Worm (Caenorhabditis elegans) whole organism, late embryonic: Measurements from ENCODE around the gene K09F6.6.

Experiments used
- F13H6.1 ChIP-seq: sonication (generic microtip); optimal IDR thresholded peaks from 2 replicates; lab custom pipeline; 2016; ENCODE audit warnings: missing genetic modification characterization, missing compliant biosample characterization
- K02D7.2 ChIP-seq: sonication (generic microtip); optimal IDR thresholded peaks from 2 replicates; lab custom pipeline; 2017; ENCODE audit warnings: mild to moderate bottlenecking, missing genetic modification characterization, missing compliant biosample characterization
- K09A11.1 ChIP-seq: sonication (generic microtip); optimal IDR thresholded peaks from 2 replicates; lab custom pipeline; 2017; ENCODE audit warnings: antibody characterized with exemption, mild to moderate bottlenecking, missing genetic modification characterization, missing compliant biosample characterization; ENCODE audit not compliant: insufficient read depth
- T23F11.4 ChIP-seq: fragments of 200-800 bp; sonication (Bioruptor generic); optimal IDR thresholded peaks from 2 replicates; lab custom pipeline; 2018; ENCODE audit warnings: mild to moderate bottlenecking, missing genetic modification characterization, missing compliant biosample characterization
- Y22D7AL.16 ChIP-seq: sonication (generic microtip); optimal IDR thresholded peaks from 2 replicates; lab custom pipeline; 2016; ENCODE audit warnings: missing genetic modification characterization, missing compliant biosample characterization
- ceh-14 ChIP-seq: sonication (generic microtip); optimal IDR thresholded peaks from 2 replicates; lab custom pipeline; 2016; ENCODE audit warnings: missing genotype, missing genetic modification characterization, missing compliant biosample characterization
- ceh-18 ChIP-seq: sonication (generic microtip); optimal IDR thresholded peaks from 2 replicates; lab custom pipeline; 2016; ENCODE audit warnings: missing genetic modification characterization, missing compliant biosample characterization
- ceh-19 ChIP-seq: fragments of 200-800 bp; sonication (Bioruptor generic); optimal IDR thresholded peaks from 2 replicates; lab custom pipeline; 2018; ENCODE audit warnings: mild to moderate bottlenecking, missing genetic modification characterization, missing compliant biosample characterization
- ceh-2 ChIP-seq: sonication (generic microtip); optimal IDR thresholded peaks from 2 replicates; lab custom pipeline; 2016; ENCODE audit warnings: missing genotype, missing genetic modification characterization, missing compliant biosample characterization
- ceh-22 ChIP-seq: sonication (generic microtip); optimal IDR thresholded peaks from 2 replicates; lab custom pipeline; 2017; ENCODE audit warnings: missing biosample characterization, missing genetic modification characterization
- ceh-34 ChIP-seq: sonication (generic microtip); optimal IDR thresholded peaks from 2 replicates; lab custom pipeline; 2016; ENCODE audit warnings: mild to moderate bottlenecking, missing genetic modification characterization, missing compliant biosample characterization
- ceh-48 ChIP-seq: sonication (generic microtip); optimal IDR thresholded peaks from 2 replicates; lab custom pipeline; 2016; ENCODE audit warnings: missing genetic modification characterization, inconsistent platforms, missing compliant biosample characterization
- ceh-6 ChIP-seq: fragments of 200-800 bp; sonication (Bioruptor generic); optimal IDR thresholded peaks from 2 replicates; lab custom pipeline; 2018; ENCODE audit warnings: mild to moderate bottlenecking, missing genetic modification characterization, missing compliant biosample characterization
- ceh-9 ChIP-seq: sonication (generic microtip); optimal IDR thresholded peaks from 2 replicates; lab custom pipeline; 2016; ENCODE audit warnings: mild to moderate bottlenecking, missing genetic modification characterization, inconsistent platforms, missing compliant biosample characterization
- dmd-4 ChIP-seq: sonication (generic microtip); optimal IDR thresholded peaks from 2 replicates; lab custom pipeline; 2016; ENCODE audit warnings: borderline replicate concordance, missing genetic modification characterization, missing compliant biosample characterization
- elt-2 ChIP-seq: sonication (generic microtip); optimal IDR thresholded peaks from 2 replicates; lab custom pipeline; 2016; ENCODE audit warnings: missing genetic modification reagents, missing genetic modification characterization, missing compliant biosample characterization
- ets-4 ChIP-seq: sonication (generic microtip); optimal IDR thresholded peaks from 2 replicates; lab custom pipeline; 2016; ENCODE audit warnings: missing genetic modification characterization, missing compliant biosample characterization
- fkh-10 ChIP-seq: fragments of 150-350 bp; optimal IDR thresholded peaks from 2 replicates; lab custom pipeline; 2014; ENCODE audit warnings: missing biosample characterization, missing genetic modification reagents, missing genetic modification characterization
- gmeb-2 ChIP-seq: sonication (generic microtip); optimal IDR thresholded peaks from 2 replicates; lab custom pipeline; 2016; ENCODE audit warnings: missing genetic modification characterization, inconsistent platforms, missing compliant biosample characterization
- hlh-15 ChIP-seq: sonication (generic microtip); optimal IDR thresholded peaks from 2 replicates; lab custom pipeline; 2016; ENCODE audit warnings: missing genetic modification characterization, missing compliant biosample characterization
- hlh-30 ChIP-seq: sonication (generic microtip); optimal IDR thresholded peaks from 2 replicates; lab custom pipeline; 2017; ENCODE audit warnings: antibody characterized with exemption, missing genetic modification characterization, missing compliant biosample characterization; ENCODE audit not compliant: insufficient read depth
- hlh-6 ChIP-seq: sonication (generic microtip); optimal IDR thresholded peaks from 2 replicates; lab custom pipeline; 2016; ENCODE audit warnings: missing genotype, missing genetic modification characterization, missing compliant biosample characterization
- lin-11 ChIP-seq: fragments of 200-800 bp; sonication (Bioruptor generic); optimal IDR thresholded peaks from 2 replicates; lab custom pipeline; 2018; ENCODE audit warnings: mild to moderate bottlenecking, missing genetic modification characterization, missing compliant biosample characterization
- mec-3 ChIP-seq: sonication (generic microtip); optimal IDR thresholded peaks from 2 replicates; lab custom pipeline; 2016; ENCODE audit warnings: borderline replicate concordance, missing genetic modification characterization, missing compliant biosample characterization
- nfya-1 ChIP-seq: sonication (generic microtip); optimal IDR thresholded peaks from 2 replicates; lab custom pipeline; 2017; ENCODE audit warnings: missing genetic modification characterization, mild to moderate bottlenecking, missing compliant biosample characterization, antibody characterized with exemption, moderate library complexity
- npax-4 ChIP-seq: sonication (generic microtip); optimal IDR thresholded peaks from 2 replicates; lab custom pipeline; 2016; ENCODE audit warnings: missing genetic modification characterization, missing compliant biosample characterization
- odd-2 ChIP-seq: sonication (generic microtip); optimal IDR thresholded peaks from 2 replicates; lab custom pipeline; 2017; ENCODE audit warnings: antibody characterized with exemption, mild to moderate bottlenecking, missing genetic modification characterization, missing compliant biosample characterization
- pat-9 ChIP-seq: fragments of 200-800 bp; sonication (Bioruptor generic); optimal IDR thresholded peaks from 2 replicates; lab custom pipeline; 2018; ENCODE audit warnings: mild to moderate bottlenecking, missing genetic modification characterization, moderate library complexity, missing compliant biosample characterization
- pha-4 ChIP-seq: fragments of 150-350 bp; optimal IDR thresholded peaks from 2 replicates; lab custom pipeline; 2018; ENCODE audit warnings: missing biosample characterization, missing genetic modification reagents, missing genetic modification characterization
- pros-1 ChIP-seq: fragments of 150-350 bp; optimal IDR thresholded peaks from 2 replicates; lab custom pipeline; 2014; ENCODE audit warnings: missing biosample characterization, missing genetic modification reagents, missing genetic modification characterization
- sdc-2 ChIP-seq: sonication (generic microtip); optimal IDR thresholded peaks from 2 replicates; lab custom pipeline; 2016; ENCODE audit warnings: missing genotype, missing genetic modification characterization, missing compliant biosample characterization
- sox-2 ChIP-seq: fragments of 200-800 bp; sonication (Bioruptor generic); IDR thresholded peaks from 2 replicates; pipeline ENCODE4 v1.3.6; 2022; ENCODE audit warnings: missing genetic modification reagents, missing genetic modification characterization, missing compliant biosample characterization
- sox-4 ChIP-seq: sonication (generic microtip); optimal IDR thresholded peaks from 2 replicates; lab custom pipeline; 2017; ENCODE audit warnings: mild to moderate bottlenecking, missing genetic modification characterization, inconsistent platforms, missing compliant biosample characterization
- syd-9 ChIP-seq: sonication (generic microtip); optimal IDR thresholded peaks from 2 replicates; lab custom pipeline; 2016; ENCODE audit warnings: mild to moderate bottlenecking, missing genetic modification characterization, moderate library complexity, missing compliant biosample characterization
- tbx-7 ChIP-seq: sonication (generic microtip); optimal IDR thresholded peaks from 2 replicates; lab custom pipeline; 2016; ENCODE audit warnings: missing genotype, missing genetic modification characterization, missing compliant biosample characterization
- ttx-3 ChIP-seq: sonication (generic microtip); optimal IDR thresholded peaks from 2 replicates; lab custom pipeline; 2016; ENCODE audit warnings: missing genetic modification reagents, missing genetic modification characterization, missing compliant biosample characterization
- unc-3 ChIP-seq, 2 experiments: fragments of 200-800 bp in 1 of 2; sonication (Bioruptor generic) in 1 of 2; sonication (generic microtip) in 1 of 2; conservative IDR thresholded peaks in 1 of 2; optimal IDR thresholded peaks in 1 of 2; 2 replicates each; pipeline versions ENCODE4 v1.3.6 to Lab custom; 2016 to 2022; ENCODE audit warnings: missing compliant biosample characterization in 2 of 2, missing genetic modification characterization in 2 of 2, missing genetic modification reagents in 1 of 2
- unc-55 ChIP-seq: sonication (generic microtip); optimal IDR thresholded peaks from 2 replicates; lab custom pipeline; 2017; ENCODE audit warnings: missing biosample characterization, missing genetic modification reagents, missing genetic modification characterization
- ztf-16 ChIP-seq: sonication (generic microtip); optimal IDR thresholded peaks from 2 replicates; lab custom pipeline; 2017; ENCODE audit warnings: missing genetic modification characterization, missing compliant biosample characterization

The K09F6.6 gene

ce11 chrII:2312747-2313146, 33.6 kb upstream of the K09F6.6 start, which contains the start of the genes trim-21 and B0281.1:
Gene trim-21, minus strand, starts transcription at chrII:2312847.
Gene B0281.1, plus strand, starts transcription at chrII:2313067.
- TF ChIP-seq nfya-1 (tag; lab: Kevin White, UChicago) (no peak), gmeb-2 (no peak), unc-3 (GFP tag; conservative IDR thresholded peaks at IDR 0.05; lab: Robert Waterston, UW) (no peak), unc-3 (tag; optimal IDR thresholded peaks at IDR 0.05; lab: Kevin White, UChicago) (no peak), K02D7.2 (tag; lab: Kevin White, UChicago) (no peak)

DNA sequence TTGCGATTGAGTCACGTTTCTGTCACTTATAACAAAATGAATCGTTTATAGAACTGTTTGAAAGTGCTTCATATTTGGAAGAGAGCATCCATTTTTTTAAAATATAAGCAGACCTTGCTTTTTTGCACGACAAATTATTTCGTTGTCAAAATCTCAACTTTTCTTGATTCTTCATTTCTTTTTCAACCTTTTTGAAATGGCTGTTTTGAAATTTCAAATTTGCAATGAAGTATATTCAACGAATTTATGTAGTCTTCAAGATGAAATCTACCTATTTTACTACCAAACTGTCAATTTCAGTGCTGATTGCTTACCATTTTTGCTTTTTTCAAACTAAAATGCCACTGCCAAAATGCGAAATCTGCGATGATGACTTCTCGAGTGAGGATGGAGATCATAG, 27.6 kb upstream of the K09F6.6 start, which contains the start of gene B0281.3:
Gene B0281.3, plus strand, starts transcription at position 301 of the 400 bp plus-strand sequence.
- TF ChIP-seq ceh-6 (GFP tag; lab: Kevin White, UChicago) = no peak
- TF ChIP-seq F13H6.1 (tag; lab: Kevin White, UChicago) = no peak
- no peak for TF ChIP-seq K02D7.2 (tag; lab: Kevin White, UChicago)
- TF ChIP-seq syd-9 (tag; lab: Kevin White, UChicago) = no peak
- no peak for TF ChIP-seq unc-55 (GFP tag; lab: Kevin White, UChicago)
- TF ChIP-seq ztf-16 = no peak
- TF ChIP-seq npax-4 (tag; lab: Kevin White, UChicago) = no peak
- no peak for TF ChIP-seq ets-4
- no peak for TF ChIP-seq sox-2 (GFP tag; lab: Robert Waterston, UW)
- no peak for TF ChIP-seq pha-4 (tag; lab: Kevin White, UChicago)
- TF ChIP-seq hlh-15 (tag; lab: Kevin White, UChicago) = no peak
- TF ChIP-seq, all 69 proteins: peak for 0

DNA sequence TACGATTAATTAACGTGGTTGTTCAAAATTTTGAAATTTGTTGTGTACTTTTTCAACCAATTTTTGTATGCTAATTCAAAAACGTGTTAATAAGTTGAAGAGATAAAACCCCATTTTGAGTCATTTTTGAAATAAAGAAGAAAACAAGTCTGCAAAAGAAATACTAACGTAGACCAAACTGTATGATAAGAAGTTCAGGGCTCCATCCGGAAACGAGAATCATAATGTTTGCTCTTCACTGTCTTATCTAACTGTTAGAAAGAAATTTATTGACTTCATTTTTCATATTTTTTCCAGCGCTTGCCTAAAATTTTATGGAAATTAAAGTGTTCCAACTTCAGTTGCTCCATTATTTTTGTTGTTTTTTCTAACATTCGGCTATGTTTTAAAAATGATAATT, 26.4 kb upstream of the K09F6.6 start:
- no peak for TF ChIP-seq sdc-2 (tag; lab: Kevin White, UChicago)
- TF ChIP-seq fkh-10 (GFP tag; lab: Kevin White, UChicago) = no peak
- no peak for TF ChIP-seq ceh-48 (tag; lab: Kevin White, UChicago)
- no peak for TF ChIP-seq syd-9 (tag; lab: Kevin White, UChicago)
- no peak for TF ChIP-seq dmd-4 (tag; lab: Kevin White, UChicago)
- TF ChIP-seq elt-2 (tag; lab: Kevin White, UChicago) = no peak
- TF ChIP-seq ztf-16 = no peak
- no peak for TF ChIP-seq ceh-9 (tag; lab: Kevin White, UChicago)
- TF ChIP-seq nfya-1 (tag; lab: Kevin White, UChicago) = no peak
- TF ChIP-seq ceh-19 (GFP tag; lab: Kevin White, UChicago) = no peak
- no peak for TF ChIP-seq ceh-34
- no peak for TF ChIP-seq Y22D7AL.16 (tag; lab: Kevin White, UChicago)
- no peak for TF ChIP-seq hlh-30
- TF ChIP-seq lin-11 = no peak
- TF ChIP-seq ceh-18 = no peak
- TF ChIP-seq ceh-22 (tag; lab: Kevin White, UChicago) = no peak
- no peak for TF ChIP-seq pros-1 (tag; lab: Kevin White, UChicago)
- TF ChIP-seq, all 69 proteins: peak for 0

ce11 chrII:2304575-2304974, 25.5 kb upstream of the K09F6.6 start:
- TF ChIP-seq elt-2 (tag; lab: Kevin White, UChicago) (no peak), npax-4 (tag; lab: Kevin White, UChicago) (no peak), pat-9 (tag; lab: Kevin White, UChicago) (no peak), ceh-14 (tag; lab: Kevin White, UChicago) (no peak), K09A11.1 (tag; lab: Kevin White, UChicago) (no peak), tbx-7 (tag; lab: Kevin White, UChicago) (no peak)

ce11 chrII:2302330-2302729, 23.2 kb upstream of the K09F6.6 start, which contains the start of gene B0281.6:
Gene B0281.6, minus strand, starts transcription at chrII:2302430.
- TF ChIP-seq ttx-3 (tag; lab: Kevin White, UChicago) (no peak), ceh-14 (tag; lab: Kevin White, UChicago) (no peak), sox-4 (tag; lab: Kevin White, UChicago) (no peak), mec-3 (tag; lab: Kevin White, UChicago) (no peak), ceh-2 (no peak), ceh-19 (GFP tag; lab: Kevin White, UChicago) (no peak), dmd-4 (tag; lab: Kevin White, UChicago) (no peak), hlh-6 (tag; lab: Kevin White, UChicago) (no peak), ceh-34 (no peak), odd-2 (no peak), T23F11.4 (GFP tag; lab: Kevin White, UChicago) (no peak)
